Fruit fly (Drosophila melanogaster) whole organism, pupa: ENCODE data around the gene Sp7.

Experiments
- CG32121 ChIP-seq: fragments of 200-800 bp; sonication (Bioruptor generic); IDR thresholded peaks from 2 replicates; pipeline ENCODE4 v1.3.6; 2022; ENCODE audit warnings: missing biosample characterization, missing genetic modification characterization
- D1 ChIP-seq: fragments of 200-800 bp; sonication (Bioruptor generic); optimal IDR thresholded peaks from 2 replicates; lab custom pipeline; 2018; ENCODE audit warnings: missing biosample characterization, mild to moderate bottlenecking, missing genetic modification characterization, moderate library complexity
- Pif1B ChIP-seq: fragments of 200-800 bp; sonication (Bioruptor generic); optimal IDR thresholded peaks from 3 replicates; lab custom pipeline; 2016; ENCODE audit warnings: missing biosample characterization, missing genetic modification characterization

dm6 chr3R:7790087-7790486 lies 30.5 kb downstream of the Sp7 start, which contains the start of gene CG18746:
- TF ChIP-seq D1 (tag; lab: Kevin White, UChicago): no peak
- TF ChIP-seq Pif1B (GFP tag; lab: Kevin White, UChicago): no peak
- TF ChIP-seq CG32121: no peak
